Fruit fly (Drosophila melanogaster) whole organism, embryonic: ENCODE measurements around the gene SK.
A peak's percentile ranks its signal among the peaks of the same experiment; 100 is the strongest.

Experiments used
- CG10209 ChIP-seq: fragments of 200-800 bp; sonication (Bioruptor generic); optimal IDR thresholded peaks from 3 replicates; lab custom pipeline; 2017; ENCODE audit warnings: missing biosample characterization, mild to moderate bottlenecking, missing genetic modification characterization, missing genetic modification reagents
- CG11696 ChIP-seq: fragments of 200-800 bp; sonication (Bioruptor generic); IDR thresholded peaks from 2 replicates; pipeline ENCODE4 v1.3.6; 2022; ENCODE audit warnings: missing biosample characterization, missing genetic modification characterization
- CG12071 ChIP-seq: fragments of 200-800 bp; sonication (Bioruptor generic); optimal IDR thresholded peaks from 3 replicates; lab custom pipeline; 2018; ENCODE audit warnings: missing biosample characterization, mild to moderate bottlenecking, missing genetic modification characterization
- CG15073 ChIP-seq: fragments of 200-800 bp; sonication (Bioruptor generic); optimal IDR thresholded peaks from 2 replicates; lab custom pipeline; 2016; ENCODE audit warnings: missing biosample characterization, missing genetic modification characterization
- CG15514 ChIP-seq: fragments of 200-800 bp; sonication (Bioruptor generic); optimal IDR thresholded peaks from 3 replicates; lab custom pipeline; 2017; ENCODE audit warnings: missing biosample characterization, missing genetic modification characterization, mild to moderate bottlenecking, moderate library complexity, missing genetic modification reagents
- CG15601 ChIP-seq: fragments of 200-800 bp; sonication (Bioruptor generic); optimal IDR thresholded peaks from 3 replicates; lab custom pipeline; 2019; ENCODE audit warnings: missing biosample characterization, mild to moderate bottlenecking, missing genetic modification characterization, moderate library complexity
- CG1603 ChIP-seq: fragments of 200-800 bp; sonication (Bioruptor generic); optimal IDR thresholded peaks from 2 replicates; lab custom pipeline; 2019; ENCODE audit warnings: missing biosample characterization, mild to moderate bottlenecking, missing genetic modification characterization, moderate library complexity
- CG18599 ChIP-seq: fragments of 200-800 bp; sonication (Bioruptor generic); optimal IDR thresholded peaks from 3 replicates; lab custom pipeline; 2017; ENCODE audit warnings: missing biosample characterization, missing genetic modification characterization, mild to moderate bottlenecking, moderate library complexity, missing genetic modification reagents
- CG3163 ChIP-seq: fragments of 200-800 bp; sonication (Bioruptor generic); optimal IDR thresholded peaks from 3 replicates; lab custom pipeline; 2016; ENCODE audit warnings: missing biosample characterization, missing genetic modification characterization
- CG32772 ChIP-seq: fragments of 200-800 bp; sonication (Bioruptor generic); IDR thresholded peaks from 2 replicates; pipeline ENCODE4 v1.3.6; 2022; ENCODE audit warnings: missing biosample characterization, missing genetic modification characterization
- CG4617 ChIP-seq: fragments of 200-800 bp; sonication (Bioruptor generic); optimal IDR thresholded peaks from 3 replicates; lab custom pipeline; 2016; ENCODE audit warnings: missing biosample characterization, missing genetic modification characterization, borderline replicate concordance
- CG6854 ChIP-seq: fragments of 200-800 bp; sonication (Bioruptor generic); optimal IDR thresholded peaks from 3 replicates; lab custom pipeline; 2017; ENCODE audit warnings: missing biosample characterization, mild to moderate bottlenecking, missing genetic modification characterization
- CG7786 ChIP-seq: fragments of 200-800 bp; sonication (Bioruptor generic); optimal IDR thresholded peaks from 2 replicates; lab custom pipeline; 2016; ENCODE audit warnings: missing biosample characterization, missing genetic modification characterization
- CG7963 ChIP-seq: fragments of 200-800 bp; sonication (Bioruptor generic); IDR thresholded peaks from 3 replicates; pipeline ENCODE4 v1.3.6; 2022; ENCODE audit warnings: missing biosample characterization, missing genetic modification characterization; ENCODE audit not compliant: partially characterized antibody
- CG7987 ChIP-seq: fragments of 200-800 bp; sonication (Bioruptor generic); optimal IDR thresholded peaks from 2 replicates; lab custom pipeline; 2018; ENCODE audit warnings: missing biosample characterization, mild to moderate bottlenecking, missing genetic modification characterization, moderate library complexity
- CG8944 ChIP-seq: fragments of 200-800 bp; sonication (Bioruptor generic); optimal IDR thresholded peaks from 3 replicates; lab custom pipeline; 2016; ENCODE audit warnings: missing biosample characterization, missing genetic modification characterization
- CG9215 ChIP-seq: fragments of 200-800 bp; sonication (Bioruptor generic); IDR thresholded peaks from 2 replicates; pipeline ENCODE4 v1.3.6; 2022; ENCODE audit warnings: missing biosample characterization, missing genetic modification characterization
- CG9876 ChIP-seq: fragments of 200-800 bp; sonication (Bioruptor generic); optimal IDR thresholded peaks from 2 replicates; lab custom pipeline; 2016; ENCODE audit warnings: missing biosample characterization, missing genetic modification characterization
- CHES-1-like ChIP-seq: fragments of 200-800 bp; sonication (Bioruptor generic); optimal IDR thresholded peaks from 2 replicates; lab custom pipeline; 2016; ENCODE audit warnings: missing biosample characterization, missing genetic modification characterization
- Camta ChIP-seq: fragments of 200-800 bp; sonication (Bioruptor generic); optimal IDR thresholded peaks from 2 replicates; lab custom pipeline; 2016; ENCODE audit warnings: missing biosample characterization, missing genetic modification characterization
- CrebB ChIP-seq: fragments of 200-800 bp; sonication (Bioruptor generic); optimal IDR thresholded peaks from 3 replicates; lab custom pipeline; 2018; ENCODE audit warnings: missing biosample characterization, mild to moderate bottlenecking, missing genetic modification characterization
- E2f2 ChIP-seq: fragments of 200-800 bp; sonication (Bioruptor generic); IDR thresholded peaks from 2 replicates; pipeline ENCODE4 v1.3.6; 2022; ENCODE audit warnings: missing biosample characterization, missing genetic modification characterization
- ERR ChIP-seq: fragments of 200-800 bp; sonication (Bioruptor generic); optimal IDR thresholded peaks from 2 replicates; lab custom pipeline; 2016; ENCODE audit warnings: missing biosample characterization, missing genetic modification characterization
- Ets97D ChIP-seq: fragments of 200-800 bp; sonication (Bioruptor generic); optimal IDR thresholded peaks from 3 replicates; lab custom pipeline; 2016; ENCODE audit warnings: missing biosample characterization, missing genetic modification characterization
- HLH4C ChIP-seq: fragments of 200-800 bp; sonication (Bioruptor generic); IDR thresholded peaks from 3 replicates; pipeline ENCODE4 v1.3.6; 2022; ENCODE audit warnings: missing biosample characterization, missing genetic modification characterization; ENCODE audit not compliant: partially characterized antibody
- Hr3 ChIP-seq: fragments of 200-800 bp; sonication (Bioruptor generic); optimal IDR thresholded peaks from 3 replicates; lab custom pipeline; 2016; ENCODE audit warnings: missing biosample characterization, missing genetic modification characterization
- Rfx ChIP-seq: fragments of 200-800 bp; sonication (Bioruptor generic); IDR thresholded peaks from 2 replicates; pipeline ENCODE4 v1.3.6; 2022; ENCODE audit warnings: missing biosample characterization, missing genetic modification characterization
- Scr ChIP-seq: fragments of 200-800 bp; sonication (Bioruptor generic); IDR thresholded peaks from 2 replicates; pipeline ENCODE4 v1.3.6; 2022; ENCODE audit warnings: missing biosample characterization, missing genetic modification characterization; ENCODE audit not compliant: partially characterized antibody
- Sry-δ ChIP-seq: fragments of 200-800 bp; sonication (Bioruptor generic); optimal IDR thresholded peaks from 2 replicates; lab custom pipeline; 2016; ENCODE audit warnings: missing biosample characterization, missing genetic modification characterization
- Xbp1 ChIP-seq: fragments of 200-800 bp; sonication (Bioruptor generic); optimal IDR thresholded peaks from 3 replicates; lab custom pipeline; 2016; ENCODE audit warnings: missing biosample characterization, mild to moderate bottlenecking, missing genetic modification characterization
- bsh ChIP-seq, 2 experiments: fragments of 200-800 bp; sonication (Bioruptor generic); optimal IDR thresholded peaks; 2 replicates each; lab custom pipeline; 2017 to 2018; ENCODE audit warnings: mild to moderate bottlenecking in 2 of 2, missing biosample characterization in 2 of 2, missing genetic modification characterization in 2 of 2, moderate library complexity in 1 of 2
- disco-r ChIP-seq: fragments of 200-800 bp; sonication (Bioruptor generic); optimal IDR thresholded peaks from 2 replicates; lab custom pipeline; 2016; ENCODE audit warnings: missing biosample characterization, missing genetic modification characterization
- dpn ChIP-seq, 2 experiments: fragments of 200-800 bp; sonication (Bioruptor generic); optimal IDR thresholded peaks; 3 replicates each; lab custom pipeline; 2016; ENCODE audit warnings: missing biosample characterization in 2 of 2, missing genetic modification characterization in 2 of 2
- fd102C ChIP-seq: fragments of 200-800 bp; sonication (Bioruptor generic); optimal IDR thresholded peaks from 2 replicates; lab custom pipeline; 2018; ENCODE audit warnings: missing biosample characterization, mild to moderate bottlenecking, missing genetic modification characterization, moderate library complexity
- grau ChIP-seq: fragments of 200-800 bp; optimal IDR thresholded peaks from 3 replicates; lab custom pipeline; 2019; ENCODE audit warnings: missing biosample characterization, mild to moderate bottlenecking, missing genetic modification characterization, moderate library complexity
- gsb-n ChIP-seq: fragments of 200-800 bp; sonication (Bioruptor generic); optimal IDR thresholded peaks from 3 replicates; lab custom pipeline; 2018; ENCODE audit warnings: missing biosample characterization, mild to moderate bottlenecking, missing genetic modification characterization
- her ChIP-seq: fragments of 200-800 bp; sonication (Bioruptor generic); optimal IDR thresholded peaks from 2 replicates; lab custom pipeline; 2016; ENCODE audit warnings: missing biosample characterization, missing genetic modification characterization
- jing ChIP-seq: fragments of 200-800 bp; sonication (Bioruptor generic); optimal IDR thresholded peaks from 2 replicates; lab custom pipeline; 2018; ENCODE audit warnings: missing biosample characterization, mild to moderate bottlenecking, missing genetic modification characterization
- kay ChIP-seq: fragments of 200-800 bp; sonication (Bioruptor generic); optimal IDR thresholded peaks from 2 replicates; lab custom pipeline; 2016; ENCODE audit warnings: missing biosample characterization, missing genetic modification characterization
- knrl ChIP-seq: fragments of 200-800 bp; sonication (Bioruptor generic); IDR thresholded peaks from 3 replicates; pipeline ENCODE4 v1.3.6; 2022; ENCODE audit warnings: missing biosample characterization, missing genetic modification characterization; ENCODE audit not compliant: partially characterized antibody
- p53 ChIP-seq: fragments of 200-800 bp; sonication (Bioruptor generic); optimal IDR thresholded peaks from 2 replicates; lab custom pipeline; 2016; ENCODE audit warnings: missing biosample characterization, missing genetic modification characterization
- phol ChIP-seq: fragments of 200-800 bp; sonication (Bioruptor generic); optimal IDR thresholded peaks from 3 replicates; lab custom pipeline; 2018; ENCODE audit warnings: missing biosample characterization, mild to moderate bottlenecking, missing genetic modification characterization, moderate library complexity
- pum ChIP-seq: fragments of 200-800 bp; sonication (Bioruptor generic); optimal IDR thresholded peaks from 2 replicates; lab custom pipeline; 2016; ENCODE audit warnings: missing biosample characterization, missing genetic modification characterization
- repo ChIP-seq: fragments of 200-800 bp; sonication (Bioruptor generic); optimal IDR thresholded peaks from 2 replicates; lab custom pipeline; 2016; ENCODE audit warnings: missing biosample characterization, missing genetic modification characterization
- row ChIP-seq: fragments of 200-800 bp; sonication (Bioruptor generic); IDR thresholded peaks from 3 replicates; pipeline ENCODE4 v1.3.6; 2022; ENCODE audit warnings: missing biosample characterization, missing genetic modification characterization
- sens ChIP-seq: fragments of 200-800 bp; sonication (Bioruptor generic); peaks from one replicate; lab custom pipeline; 2016; ENCODE audit warnings: missing biosample characterization, missing genetic modification characterization
- tll ChIP-seq, 2 experiments: fragments of 200-800 bp in 1 of 2; fragments of >200 bp in 1 of 2; sonication (Bioruptor generic) in 1 of 2; optimal IDR thresholded peaks; 2 replicates each; lab custom pipeline; 2017 to 2019; ENCODE audit warnings: missing biosample characterization in 2 of 2, missing genetic modification characterization in 2 of 2, mild to moderate bottlenecking in 1 of 2, moderate library complexity in 1 of 2
- tna ChIP-seq: fragments of 200-800 bp; sonication (Bioruptor generic); IDR thresholded peaks from 2 replicates; pipeline ENCODE4 v1.3.6; 2022; ENCODE audit warnings: missing biosample characterization, missing genetic modification characterization; ENCODE audit not compliant: partially characterized antibody
- zen2 ChIP-seq: fragments of 200-800 bp; sonication (Bioruptor generic); IDR thresholded peaks from 3 replicates; pipeline ENCODE4 v1.3.6; 2022; ENCODE audit warnings: missing biosample characterization, missing genetic modification characterization; ENCODE audit not compliant: partially characterized antibody
- zf30C ChIP-seq: fragments of 200-800 bp; sonication (Bioruptor generic); optimal IDR thresholded peaks from 3 replicates; lab custom pipeline; 2018; ENCODE audit warnings: missing biosample characterization, mild to moderate bottlenecking, missing genetic modification characterization

The SK gene

DNA sequence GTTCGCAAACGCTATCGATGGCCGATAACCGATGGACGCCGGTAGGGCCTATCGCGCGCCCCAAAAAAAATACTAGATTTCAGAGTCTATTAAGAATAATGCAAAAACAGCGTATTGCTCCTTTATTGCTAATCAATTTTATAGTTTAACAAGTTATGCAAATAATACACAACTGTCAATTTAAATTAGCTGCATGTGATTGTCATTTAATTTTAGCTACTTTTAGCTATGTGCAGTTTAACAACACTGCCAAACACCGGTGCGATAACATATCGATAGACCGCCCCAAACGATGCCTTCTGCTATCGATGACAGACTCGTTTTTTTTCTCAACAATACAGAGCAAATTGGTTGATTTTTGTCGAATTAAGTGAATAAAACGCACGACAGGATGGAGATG is 31.1 kb upstream of the SK start, which contains the start of the genes Cdk7 and snf (continued):
- peak; percentile 59; the same call in 1 of the 3 replicates for TF ChIP-seq zen2
- TF ChIP-seq CG15601, result peak; percentile 20
- peak; percentile 69; the same call in 2 of the 3 replicates for TF ChIP-seq CG7963 (GFP tag; lab: Robert Waterston, UW)
- no peak; the same call in 1 of the 2 replicates for TF ChIP-seq Rfx (GFP tag; lab: Robert Waterston, UW)
- no peak for TF ChIP-seq CG6854 (GFP tag; lab: Kevin White, UChicago)
- peak; percentile 45 for TF ChIP-seq CG4617
- TF ChIP-seq CG32772 (GFP tag; lab: Robert Waterston, UW), result no peak; the same call in 1 of the 2 replicates
- TF ChIP-seq disco-r, result no peak
- peak; percentile 1 for TF ChIP-seq kay (GFP tag; lab: Kevin White, UChicago)
- peak; percentile 76 for TF ChIP-seq CG15514 (GFP tag; lab: Kevin White, UChicago)
- TF ChIP-seq CG9215 (GFP tag; lab: Robert Waterston, UW), result peak; percentile 32; the same call in 1 of the 2 replicates
- peak; percentile 11 for TF ChIP-seq Hr3 (GFP tag; lab: Kevin White, UChicago)
- TF ChIP-seq CG1603 (tag; lab: Kevin White, UChicago), result peak; percentile 66
- no peak for TF ChIP-seq CG12071 (GFP tag; lab: Kevin White, UChicago)
- TF ChIP-seq Sry-δ, result peak; percentile 90
- peak; percentile 56 for TF ChIP-seq Xbp1 (GFP tag; lab: Kevin White, UChicago)
- TF ChIP-seq CG11696 (GFP tag; lab: Robert Waterston, UW), result no peak
- peak in 1 of 2 experiments; percentile 2 for TF ChIP-seq bsh (GFP tag; optimal IDR thresholded peaks at IDR 0.05; lab: Kevin White, UChicago)
- TF ChIP-seq ERR (GFP tag; lab: Kevin White, UChicago), result peak; percentile 11
- peak; percentile 83 for TF ChIP-seq knrl (GFP tag; lab: Robert Waterston, UW)
- peak; percentile 4 for TF ChIP-seq p53 (GFP tag; lab: Kevin White, UChicago)
- peak; percentile 29 for TF ChIP-seq Camta (GFP tag; lab: Kevin White, UChicago)
- no peak for TF ChIP-seq jing (GFP tag; lab: Kevin White, UChicago)
- peak; percentile 92 for TF ChIP-seq sens (GFP tag; lab: Kevin White, UChicago)
- TF ChIP-seq CG18599 (GFP tag; lab: Kevin White, UChicago), result peak; percentile 9
- peak; percentile 38 for TF ChIP-seq CG3163 (GFP tag; lab: Kevin White, UChicago)
- TF ChIP-seq Scr, result peak; percentile 87
- TF ChIP-seq pum (GFP tag; lab: Kevin White, UChicago), result peak; percentile 20
- TF ChIP-seq E2f2 (GFP tag; lab: Robert Waterston, UW), result peak; percentile 77
- peak; percentile 45 for TF ChIP-seq CG8944
- TF ChIP-seq grau (tag; lab: Kevin White, UChicago), result peak; percentile 33
- peak; percentile 42 for TF ChIP-seq her (GFP tag; lab: Kevin White, UChicago)
- TF ChIP-seq fd102C, result no peak
- TF ChIP-seq zf30C, result no peak
- TF ChIP-seq CG10209 (GFP tag; lab: Kevin White, UChicago), result peak; percentile 12
- peak; percentile 56 to 57 for TF ChIP-seq dpn (GFP tag; optimal IDR thresholded peaks at IDR 0.05; lab: Kevin White, UChicago)
- peak; percentile 69 for TF ChIP-seq Ets97D (GFP tag; lab: Kevin White, UChicago)
- peak; percentile 56 for TF ChIP-seq row (GFP tag; lab: Robert Waterston, UW)
- TF ChIP-seq tna (GFP tag; lab: Robert Waterston, UW), result peak; percentile 79
- TF ChIP-seq repo (GFP tag; lab: Kevin White, UChicago), result peak; percentile 1
- TF ChIP-seq CG7987 (GFP tag; lab: Kevin White, UChicago), result no peak
- TF ChIP-seq CrebB (tag; lab: Kevin White, UChicago), result no peak
- peak; percentile 92 for TF ChIP-seq HLH4C (GFP tag; lab: Robert Waterston, UW)
- no peak for TF ChIP-seq CG15073 (GFP tag; lab: Kevin White, UChicago)
- TF ChIP-seq CG9876, result peak; percentile 40
- no peak for TF ChIP-seq tll (GFP tag; optimal IDR thresholded peaks at IDR 0.05; lab: Kevin White, UChicago)
- TF ChIP-seq CG7786, result peak; percentile 53
- TF ChIP-seq phol (tag; lab: Kevin White, UChicago), result peak; percentile 60
- no peak for TF ChIP-seq gsb-n
- peak; percentile 56 for TF ChIP-seq CHES-1-like (GFP tag; lab: Kevin White, UChicago)
